Fruit fly (Drosophila melanogaster) whole organism, embryonic: ENCODE measurements around the gene rdog.

Experiments used
- Adf1 ChIP-seq: fragments of 200-800 bp; sonication (Bioruptor generic); IDR thresholded peaks from 2 replicates; pipeline ENCODE4 v1.3.6; 2022; ENCODE audit warnings: missing biosample characterization, missing genetic modification characterization
- CG10267 ChIP-seq: fragments of 200-800 bp; sonication (Bioruptor generic); optimal IDR thresholded peaks from 2 replicates; lab custom pipeline; 2018; ENCODE audit warnings: missing biosample characterization, mild to moderate bottlenecking, missing genetic modification characterization, moderate library complexity
- CG10565 ChIP-seq: fragments of 200-800 bp; sonication (Bioruptor generic); optimal IDR thresholded peaks from 3 replicates; lab custom pipeline; 2016; ENCODE audit warnings: missing biosample characterization, mild to moderate bottlenecking, missing genetic modification characterization
- CG11093 ChIP-seq: fragments of 200-800 bp; sonication (Bioruptor generic); IDR thresholded peaks from 3 replicates; pipeline ENCODE4 v1.3.6; 2022; ENCODE audit warnings: missing biosample characterization, missing genetic modification characterization
- CG11560 ChIP-seq: fragments of 200-800 bp; sonication (Bioruptor generic); IDR thresholded peaks from 3 replicates; pipeline ENCODE4 v1.3.6; 2022; ENCODE audit warnings: missing biosample characterization, missing genetic modification characterization
- CG12155 ChIP-seq: fragments of 200-800 bp; sonication (Bioruptor generic); optimal IDR thresholded peaks from 3 replicates; lab custom pipeline; 2016; ENCODE audit warnings: missing biosample characterization, missing genetic modification characterization
- CG14441 ChIP-seq: fragments of 200-800 bp; sonication (Bioruptor generic); IDR thresholded peaks from 2 replicates; pipeline ENCODE4 v1.3.6; 2022; ENCODE audit warnings: missing biosample characterization, missing genetic modification characterization
- CG14965 ChIP-seq: fragments of 200-800 bp; sonication (Bioruptor generic); optimal IDR thresholded peaks from 2 replicates; lab custom pipeline; 2016; ENCODE audit warnings: missing biosample characterization, missing genetic modification characterization, borderline replicate concordance
- CG17385 ChIP-seq: fragments of 200-800 bp; sonication (Bioruptor generic); optimal IDR thresholded peaks from 3 replicates; lab custom pipeline; 2018; ENCODE audit warnings: missing biosample characterization, mild to moderate bottlenecking, missing genetic modification characterization
- CG18599 ChIP-seq: fragments of 200-800 bp; sonication (Bioruptor generic); optimal IDR thresholded peaks from 3 replicates; lab custom pipeline; 2017; ENCODE audit warnings: missing biosample characterization, missing genetic modification characterization, mild to moderate bottlenecking, moderate library complexity, missing genetic modification reagents
- CG30403 ChIP-seq: fragments of 200-800 bp; sonication (Bioruptor generic); optimal IDR thresholded peaks from 3 replicates; lab custom pipeline; 2016; ENCODE audit warnings: missing biosample characterization, missing genetic modification characterization
- CG30431 ChIP-seq: fragments of 200-800 bp; sonication (Bioruptor generic); optimal IDR thresholded peaks from 2 replicates; lab custom pipeline; 2017; ENCODE audit warnings: missing biosample characterization, missing genetic modification characterization
- CG31365 ChIP-seq: fragments of 200-800 bp; sonication (Bioruptor generic); optimal IDR thresholded peaks from 2 replicates; lab custom pipeline; 2018; ENCODE audit warnings: missing biosample characterization, mild to moderate bottlenecking, missing genetic modification characterization
- CG3407 ChIP-seq: fragments of 200-800 bp; sonication (Bioruptor generic); optimal IDR thresholded peaks from 2 replicates; lab custom pipeline; 2018; ENCODE audit warnings: missing biosample characterization, mild to moderate bottlenecking, missing genetic modification characterization
- CG4328 ChIP-seq: fragments of 200-800 bp; sonication (Bioruptor generic); optimal IDR thresholded peaks from 3 replicates; lab custom pipeline; 2017; ENCODE audit warnings: missing biosample characterization, missing genetic modification reagents, missing genetic modification characterization
- CG4360 ChIP-seq: fragments of 200-800 bp; sonication (Bioruptor generic); IDR thresholded peaks from 2 replicates; pipeline ENCODE4 v1.3.6; 2022; ENCODE audit warnings: missing biosample characterization, missing genetic modification characterization
- CG4707 ChIP-seq: fragments of 200-800 bp; sonication (Bioruptor generic); optimal IDR thresholded peaks from 2 replicates; lab custom pipeline; 2018; ENCODE audit warnings: missing biosample characterization, mild to moderate bottlenecking, missing genetic modification characterization, moderate library complexity
- CG6689 ChIP-seq: fragments of 200-800 bp; sonication (Bioruptor generic); IDR thresholded peaks from 2 replicates; pipeline ENCODE4 v1.3.6; 2022; ENCODE audit warnings: missing biosample characterization, missing genetic modification characterization
- CG7745 ChIP-seq: fragments of 200-800 bp; sonication (Bioruptor generic); optimal IDR thresholded peaks from 2 replicates; lab custom pipeline; 2018; ENCODE audit warnings: missing biosample characterization, mild to moderate bottlenecking, missing genetic modification characterization, moderate library complexity
- CG7987 ChIP-seq: fragments of 200-800 bp; sonication (Bioruptor generic); optimal IDR thresholded peaks from 2 replicates; lab custom pipeline; 2018; ENCODE audit warnings: missing biosample characterization, mild to moderate bottlenecking, missing genetic modification characterization, moderate library complexity
- Dek ChIP-seq: fragments of 200-800 bp; sonication (Bioruptor generic); optimal IDR thresholded peaks from 3 replicates; lab custom pipeline; 2019; ENCODE audit warnings: missing biosample characterization, mild to moderate bottlenecking, missing genetic modification characterization, moderate library complexity
- HLH4C ChIP-seq: fragments of 200-800 bp; sonication (Bioruptor generic); IDR thresholded peaks from 3 replicates; pipeline ENCODE4 v1.3.6; 2022; ENCODE audit warnings: missing biosample characterization, missing genetic modification characterization; ENCODE audit not compliant: partially characterized antibody
- Hsf ChIP-seq: fragments of 200-800 bp; sonication (Bioruptor generic); optimal IDR thresholded peaks from 3 replicates; lab custom pipeline; 2016; ENCODE audit warnings: missing biosample characterization, missing genetic modification characterization
- Lpt ChIP-seq: fragments of >200 bp; optimal IDR thresholded peaks from 2 replicates; lab custom pipeline; 2018; ENCODE audit warnings: missing biosample characterization, missing genetic modification characterization
- NC2α ChIP-seq: fragments of 200-800 bp; sonication (Bioruptor generic); optimal IDR thresholded peaks from 2 replicates; lab custom pipeline; 2016; ENCODE audit warnings: missing biosample characterization, missing genetic modification characterization
- Poxn ChIP-seq: fragments of 200-800 bp; sonication (Bioruptor generic); IDR thresholded peaks from 2 replicates; pipeline ENCODE4 v1.3.6; 2022; ENCODE audit warnings: missing biosample characterization, missing genetic modification characterization
- Vsx1 ChIP-seq: fragments of 200-800 bp; sonication (Bioruptor generic); optimal IDR thresholded peaks from 2 replicates; lab custom pipeline; 2017; ENCODE audit warnings: missing biosample characterization, mild to moderate bottlenecking, missing genetic modification characterization, missing genetic modification reagents
- Xbp1 ChIP-seq: fragments of 200-800 bp; sonication (Bioruptor generic); optimal IDR thresholded peaks from 3 replicates; lab custom pipeline; 2016; ENCODE audit warnings: missing biosample characterization, mild to moderate bottlenecking, missing genetic modification characterization
- ara ChIP-seq: fragments of 200-800 bp; sonication (Bioruptor generic); IDR thresholded peaks from 2 replicates; pipeline ENCODE4 v1.3.6; 2022; ENCODE audit warnings: missing biosample characterization, missing genetic modification characterization
- bab2 ChIP-seq: fragments of 200-800 bp; sonication (Bioruptor generic); optimal IDR thresholded peaks from 2 replicates; lab custom pipeline; 2016; ENCODE audit warnings: missing biosample characterization, missing genetic modification characterization
- bbx ChIP-seq: fragments of 200-800 bp; sonication (Bioruptor generic); IDR thresholded peaks from 2 replicates; pipeline ENCODE4 v1.3.6; 2022; ENCODE audit warnings: missing biosample characterization, missing genetic modification characterization; ENCODE audit not compliant: partially characterized antibody
- btn ChIP-seq: fragments of 200-800 bp; sonication (Bioruptor generic); optimal IDR thresholded peaks from 2 replicates; lab custom pipeline; 2016; ENCODE audit warnings: missing biosample characterization, missing genetic modification characterization
- caup ChIP-seq: fragments of 200-800 bp; sonication (Bioruptor generic); optimal IDR thresholded peaks from 3 replicates; lab custom pipeline; 2017; ENCODE audit warnings: missing biosample characterization, mild to moderate bottlenecking, missing genetic modification characterization, moderate library complexity; ENCODE audit not compliant: severe bottlenecking
- crc ChIP-seq: fragments of 200-800 bp; sonication (Bioruptor generic); optimal IDR thresholded peaks from 2 replicates; lab custom pipeline; 2016; ENCODE audit warnings: missing biosample characterization, missing genetic modification characterization
- dan ChIP-seq: fragments of 200-800 bp; sonication (Bioruptor generic); IDR thresholded peaks from 2 replicates; pipeline ENCODE4 v1.3.6; 2022; ENCODE audit warnings: missing biosample characterization, missing genetic modification characterization
- danr ChIP-seq: fragments of 200-800 bp; sonication (Bioruptor generic); IDR thresholded peaks from 2 replicates; pipeline ENCODE4 v1.3.6; 2022; ENCODE audit warnings: missing biosample characterization, missing genetic modification characterization
- dm ChIP-seq: fragments of 200-800 bp; sonication (Bioruptor generic); optimal IDR thresholded peaks from 3 replicates; lab custom pipeline; 2016; ENCODE audit warnings: missing biosample characterization, missing genetic modification characterization
- dmrt11E ChIP-seq: fragments of 200-800 bp; sonication (Bioruptor generic); optimal IDR thresholded peaks from 3 replicates; lab custom pipeline; 2018; ENCODE audit warnings: missing biosample characterization, mild to moderate bottlenecking, missing genetic modification characterization, moderate library complexity
- gce ChIP-seq: fragments of 200-800 bp; sonication (Bioruptor generic); IDR thresholded peaks from 3 replicates; pipeline ENCODE4 v1.3.6; 2022; ENCODE audit warnings: missing biosample characterization, missing genetic modification characterization
- h ChIP-seq: fragments of >200 bp; optimal IDR thresholded peaks from 2 replicates; lab custom pipeline; 2017
- jing ChIP-seq: fragments of 200-800 bp; sonication (Bioruptor generic); optimal IDR thresholded peaks from 2 replicates; lab custom pipeline; 2018; ENCODE audit warnings: missing biosample characterization, mild to moderate bottlenecking, missing genetic modification characterization
- kni ChIP-seq: fragments of 200-800 bp; sonication (Bioruptor generic); optimal IDR thresholded peaks from 3 replicates; lab custom pipeline; 2017; ENCODE audit warnings: mild to moderate bottlenecking, missing biosample characterization, missing genetic modification reagents, missing genetic modification characterization
- otp ChIP-seq: fragments of 200-800 bp; sonication (Bioruptor generic); IDR thresholded peaks from 3 replicates; pipeline ENCODE4, ENCODE4 v1.3.6; 2022; ENCODE audit warnings: missing biosample characterization, missing genetic modification characterization
- run ChIP-seq: fragments of 200-800 bp; sonication (Bioruptor generic); optimal IDR thresholded peaks from 3 replicates; lab custom pipeline; 2018; ENCODE audit warnings: missing biosample characterization, mild to moderate bottlenecking, missing genetic modification characterization
- sens-2 ChIP-seq: fragments of 200-800 bp; sonication (Bioruptor generic); IDR thresholded peaks from 2 replicates; pipeline ENCODE4 v1.3.6; 2022; ENCODE audit warnings: missing biosample characterization, missing genetic modification characterization
- sim ChIP-seq: fragments of 200-800 bp; sonication (Bioruptor generic); IDR thresholded peaks from 2 replicates; pipeline ENCODE4 v1.3.6; 2022; ENCODE audit warnings: missing biosample characterization, missing genetic modification characterization
- twi ChIP-seq: fragments of 200-800 bp; optimal IDR thresholded peaks from 2 replicates; lab custom pipeline; 2019; ENCODE audit warnings: missing biosample characterization, mild to moderate bottlenecking, missing genetic modification characterization, moderate library complexity
- unc-4 ChIP-seq: fragments of 200-800 bp; sonication (Bioruptor generic); IDR thresholded peaks from 2 replicates; pipeline ENCODE4 v1.3.6; 2022; ENCODE audit warnings: missing biosample characterization, missing genetic modification characterization; ENCODE audit not compliant: partially characterized antibody
- vfl ChIP-seq: fragments of 200-800 bp; sonication (Bioruptor generic); optimal IDR thresholded peaks from 2 replicates; lab custom pipeline; 2016; ENCODE audit warnings: missing biosample characterization, missing genetic modification characterization

Gene rdog

dm6 chr3R:29204612-29205480, 46.9 kb downstream of the rdog start (continued):
- TF ChIP-seq kni (GFP tag; lab: Kevin White, UChicago) (peak; percentile 15), CG30403 (GFP tag; lab: Kevin White, UChicago) (peak; percentile 72), bbx (GFP tag; lab: Robert Waterston, UW) (no peak), CG17385 (GFP tag; lab: Kevin White, UChicago) (peak; percentile 66), CG10565 (GFP tag; lab: Kevin White, UChicago) (peak; percentile 24), CG4328 (peak; percentile 44), ara (GFP tag; lab: Robert Waterston, UW) (peak; percentile 85), Xbp1 (GFP tag; lab: Kevin White, UChicago) (peak; percentile 85), btn (peak; percentile 69), caup (GFP tag; lab: Kevin White, UChicago) (peak; percentile 32), CG30431 (peak; percentile 68), Vsx1 (peak; percentile 32), CG7745 (tag; lab: Kevin White, UChicago) (no peak), sim (GFP tag; lab: Robert Waterston, UW) (peak; percentile 61; the same call in 1 of the 2 replicates), CG3407 (GFP tag; lab: Kevin White, UChicago) (peak; percentile 73), CG11093 (GFP tag; lab: Robert Waterston, UW) (peak; percentile 79), dmrt11E (tag; lab: Kevin White, UChicago) (peak; percentile 76), HLH4C (GFP tag; lab: Robert Waterston, UW) (no peak), CG4360 (peak; percentile 99), CG10267 (tag; lab: Kevin White, UChicago) (peak; percentile 68), Hsf (peak; percentile 66), twi (tag; lab: Kevin White, UChicago) (peak; percentile 40), CG7987 (GFP tag; lab: Kevin White, UChicago) (no peak), CG14965 (peak; percentile 12), crc (peak; percentile 27), gce (peak; percentile 76), h (lab: Kevin White, UChicago) (no peak), sens-2 (GFP tag; lab: Robert Waterston, UW) (peak; percentile 68), Adf1 (no peak; the same call in 1 of the 2 replicates), vfl (GFP tag; lab: Kevin White, UChicago) (no peak), danr (GFP tag; lab: Robert Waterston, UW) (peak; percentile 56), CG18599 (GFP tag; lab: Kevin White, UChicago) (peak; percentile 71), dm (GFP tag; lab: Kevin White, UChicago) (peak; percentile 42), CG31365 (tag; lab: Kevin White, UChicago) (peak; percentile 41), bab2 (GFP tag; lab: Kevin White, UChicago) (peak; percentile 74), run (tag; lab: Kevin White, UChicago) (peak; percentile 65), Lpt (GFP tag; lab: Kevin White, UChicago) (no peak), jing (GFP tag; lab: Kevin White, UChicago) (peak; percentile 73), otp (GFP tag; lab: Robert Waterston, UW) (peak; percentile 80), CG12155 (peak; percentile 54), CG14441 (GFP tag; lab: Robert Waterston, UW) (peak; percentile 69), dan (GFP tag; lab: Robert Waterston, UW) (peak; percentile 47; the same call in 1 of the 2 replicates), Dek (tag; lab: Kevin White, UChicago) (peak; percentile 48), CG11560 (tag; lab: Robert Waterston, UW) (0 out of 3 replicates have a peak, but pooled peaks have one; percentile 44), NC2α (GFP tag; lab: Kevin White, UChicago) (peak; percentile 53), CG6689 (GFP tag; lab: Robert Waterston, UW) (peak; percentile 87), unc-4 (GFP tag; lab: Robert Waterston, UW) (no peak), Poxn (no peak), CG4707 (GFP tag; lab: Kevin White, UChicago) (peak; percentile 65)
